Fruit fly (Drosophila melanogaster) whole organism, embryonic: ENCODE results near the gene Cep97.

ENCODE experiments used
- Atf-2 ChIP-seq: fragments of 200-800 bp; sonication (Bioruptor generic); optimal IDR thresholded peaks from 2 replicates; lab custom pipeline; 2016; ENCODE audit warnings: missing biosample characterization, missing genetic modification characterization
- CG10267 ChIP-seq: fragments of 200-800 bp; sonication (Bioruptor generic); optimal IDR thresholded peaks from 2 replicates; lab custom pipeline; 2018; ENCODE audit warnings: missing biosample characterization, mild to moderate bottlenecking, missing genetic modification characterization, moderate library complexity
- CG10979 ChIP-seq: fragments of 200-800 bp; sonication (Bioruptor generic); optimal IDR thresholded peaks from 2 replicates; lab custom pipeline; 2018; ENCODE audit warnings: missing biosample characterization, mild to moderate bottlenecking, missing genetic modification characterization, moderate library complexity
- CG12219 ChIP-seq: fragments of 200-800 bp; sonication (Bioruptor generic); optimal IDR thresholded peaks from 3 replicates; lab custom pipeline; 2018; ENCODE audit warnings: missing biosample characterization, mild to moderate bottlenecking, missing genetic modification characterization
- CG12391 ChIP-seq: fragments of 200-800 bp; sonication (Bioruptor generic); optimal IDR thresholded peaks from 3 replicates; lab custom pipeline; 2018; ENCODE audit warnings: missing biosample characterization, mild to moderate bottlenecking, missing genetic modification characterization, moderate library complexity
- CG13296 ChIP-seq: fragments of 200-800 bp; sonication (Bioruptor generic); optimal IDR thresholded peaks from 3 replicates; lab custom pipeline; 2018; ENCODE audit warnings: missing biosample characterization, mild to moderate bottlenecking, missing genetic modification characterization
- CG14710 ChIP-seq: fragments of 200-800 bp; sonication (Bioruptor generic); optimal IDR thresholded peaks from 3 replicates; lab custom pipeline; 2019; ENCODE audit warnings: missing biosample characterization, mild to moderate bottlenecking, missing genetic modification characterization, moderate library complexity
- CG15601 ChIP-seq: fragments of 200-800 bp; sonication (Bioruptor generic); optimal IDR thresholded peaks from 3 replicates; lab custom pipeline; 2019; ENCODE audit warnings: missing biosample characterization, mild to moderate bottlenecking, missing genetic modification characterization, moderate library complexity
- CG17361 ChIP-seq: fragments of 200-800 bp; sonication (Bioruptor generic); IDR thresholded peaks from 3 replicates; pipeline ENCODE4 v1.3.6; 2022; ENCODE audit warnings: missing biosample characterization, missing genetic modification characterization
- CG17385 ChIP-seq: fragments of 200-800 bp; sonication (Bioruptor generic); optimal IDR thresholded peaks from 3 replicates; lab custom pipeline; 2018; ENCODE audit warnings: missing biosample characterization, mild to moderate bottlenecking, missing genetic modification characterization
- CG17829 ChIP-seq: fragments of 200-800 bp; optimal IDR thresholded peaks from 2 replicates; lab custom pipeline; 2019; ENCODE audit warnings: missing biosample characterization, mild to moderate bottlenecking, missing genetic modification characterization, moderate library complexity
- CG2202 ChIP-seq: fragments of 200-800 bp; sonication (Bioruptor generic); optimal IDR thresholded peaks from 2 replicates; lab custom pipeline; 2018; ENCODE audit warnings: missing biosample characterization, mild to moderate bottlenecking, missing genetic modification characterization
- CG2875 ChIP-seq: fragments of 200-800 bp; sonication (Bioruptor generic); optimal IDR thresholded peaks from 2 replicates; lab custom pipeline; 2017; ENCODE audit warnings: missing biosample characterization, mild to moderate bottlenecking, missing genetic modification characterization, missing genetic modification reagents
- CG4424 ChIP-seq: fragments of 200-800 bp; sonication (Bioruptor generic); optimal IDR thresholded peaks from 3 replicates; lab custom pipeline; 2016; ENCODE audit warnings: missing biosample characterization, missing genetic modification characterization
- CG4820 ChIP-seq: fragments of 200-800 bp; sonication (Bioruptor generic); optimal IDR thresholded peaks from 3 replicates; lab custom pipeline; 2016; ENCODE audit warnings: missing biosample characterization, missing genetic modification characterization
- CG6254 ChIP-seq: fragments of 200-800 bp; sonication (Bioruptor generic); optimal IDR thresholded peaks from 3 replicates; lab custom pipeline; 2017; ENCODE audit warnings: mild to moderate bottlenecking, missing biosample characterization, missing genetic modification reagents, missing genetic modification characterization
- CG7556 ChIP-seq: fragments of 200-800 bp; sonication (Bioruptor generic); optimal IDR thresholded peaks from 2 replicates; lab custom pipeline; 2017; ENCODE audit warnings: missing biosample characterization, mild to moderate bottlenecking, missing genetic modification characterization
- D19A ChIP-seq: fragments of 200-800 bp; optimal IDR thresholded peaks from 3 replicates; lab custom pipeline; 2019; ENCODE audit warnings: missing biosample characterization, mild to moderate bottlenecking, missing genetic modification characterization, moderate library complexity
- Dfd ChIP-seq, 2 experiments: fragments of >200 bp; optimal IDR thresholded peaks; 2 replicates each; lab custom pipeline; 2017; ENCODE audit warnings: missing biosample characterization in 2 of 2, missing genetic modification characterization in 2 of 2
- Fer2 ChIP-seq: fragments of 200-800 bp; sonication (Bioruptor generic); optimal IDR thresholded peaks from 2 replicates; lab custom pipeline; 2018; ENCODE audit warnings: missing biosample characterization, mild to moderate bottlenecking, missing genetic modification characterization, moderate library complexity
- Hmr ChIP-seq: fragments of 200-800 bp; sonication (Bioruptor generic); optimal IDR thresholded peaks from 3 replicates; lab custom pipeline; 2017; ENCODE audit warnings: mild to moderate bottlenecking, missing biosample characterization, missing genetic modification reagents, missing genetic modification characterization
- Hr78 ChIP-seq, 2 experiments: fragments of 200-800 bp in 1 of 2; fragments of >200 bp in 1 of 2; sonication (Bioruptor generic) in 1 of 2; optimal IDR thresholded peaks; 2 replicates each; lab custom pipeline; 2017 to 2019; ENCODE audit warnings: missing biosample characterization in 2 of 2, missing genetic modification characterization in 2 of 2, mild to moderate bottlenecking in 1 of 2, moderate library complexity in 1 of 2
- Med ChIP-seq: fragments of 200-800 bp; sonication (Bioruptor generic); peaks from one replicate; lab custom pipeline; 2016; ENCODE audit warnings: missing biosample characterization, missing genetic modification characterization, mild to moderate bottlenecking, inconsistent platforms, moderate library complexity
- Ptx1 ChIP-seq: fragments of 200-800 bp; sonication (Bioruptor generic); IDR thresholded peaks from 2 replicates; pipeline ENCODE4 v1.3.6; 2022; ENCODE audit warnings: missing biosample characterization, missing genetic modification characterization
- Sox100B ChIP-seq: fragments of 200-800 bp; sonication (Bioruptor generic); optimal IDR thresholded peaks from 3 replicates; lab custom pipeline; 2018; ENCODE audit warnings: missing biosample characterization, mild to moderate bottlenecking, missing genetic modification characterization
- Sox102F ChIP-seq: fragments of 200-800 bp; sonication (Bioruptor generic); optimal IDR thresholded peaks from 2 replicates; lab custom pipeline; 2018; ENCODE audit warnings: missing biosample characterization, mild to moderate bottlenecking, missing genetic modification characterization, moderate library complexity
- Stat92E ChIP-seq, 3 experiments: fragments of >200 bp in 2 of 3; fragments of 200-800 bp in 1 of 3; sonication (Bioruptor generic) in 1 of 3; optimal IDR thresholded peaks; 2 replicates each; lab custom pipeline; 2017 to 2019; ENCODE audit warnings: missing biosample characterization in 3 of 3, missing genetic modification characterization in 3 of 3, mild to moderate bottlenecking in 1 of 3, moderate library complexity in 1 of 3
- Xbp1 ChIP-seq: fragments of 200-800 bp; sonication (Bioruptor generic); optimal IDR thresholded peaks from 3 replicates; lab custom pipeline; 2016; ENCODE audit warnings: missing biosample characterization, mild to moderate bottlenecking, missing genetic modification characterization
- Xrp1 ChIP-seq: fragments of 200-800 bp; sonication (Bioruptor generic); IDR thresholded peaks from 2 replicates; pipeline ENCODE4 v1.3.6; 2022; ENCODE audit warnings: missing biosample characterization, missing genetic modification characterization
- ash1 ChIP-seq: fragments of 200-800 bp; sonication (Bioruptor generic); optimal IDR thresholded peaks from 2 replicates; lab custom pipeline; 2018; ENCODE audit warnings: missing biosample characterization, mild to moderate bottlenecking, missing genetic modification characterization
- az2 ChIP-seq: fragments of 200-800 bp; sonication (Bioruptor generic); optimal IDR thresholded peaks from 3 replicates; lab custom pipeline; 2016; ENCODE audit warnings: missing biosample characterization, missing genetic modification characterization
- chif ChIP-seq, 2 experiments: fragments of 200-800 bp; sonication (Bioruptor generic); optimal IDR thresholded peaks; 3 replicates each; lab custom pipeline; 2016; ENCODE audit warnings: missing biosample characterization in 2 of 2, missing genetic modification characterization in 2 of 2
- ci ChIP-seq: fragments of 200-800 bp; sonication (Bioruptor generic); IDR thresholded peaks from 3 replicates; pipeline ENCODE4 v1.3.6; 2022; ENCODE audit warnings: missing biosample characterization, missing genetic modification characterization
- dmrt99B ChIP-seq: fragments of 200-800 bp; sonication (Bioruptor generic); optimal IDR thresholded peaks from 2 replicates; lab custom pipeline; 2018; ENCODE audit warnings: missing biosample characterization, mild to moderate bottlenecking, missing genetic modification characterization, moderate library complexity
- ewg ChIP-seq: fragments of 200-800 bp; sonication (Bioruptor generic); optimal IDR thresholded peaks from 3 replicates; lab custom pipeline; 2017; ENCODE audit warnings: mild to moderate bottlenecking, missing biosample characterization, missing genetic modification reagents, missing genetic modification characterization
- gcm ChIP-seq: fragments of 200-800 bp; sonication (Bioruptor generic); optimal IDR thresholded peaks from 2 replicates; lab custom pipeline; 2019; ENCODE audit warnings: missing biosample characterization, mild to moderate bottlenecking, missing genetic modification characterization, moderate library complexity
- nmo ChIP-seq: fragments of 200-800 bp; sonication (Bioruptor generic); optimal IDR thresholded peaks from 2 replicates; lab custom pipeline; 2018; ENCODE audit warnings: missing biosample characterization, mild to moderate bottlenecking, missing genetic modification characterization, moderate library complexity
- otp ChIP-seq: fragments of 200-800 bp; sonication (Bioruptor generic); IDR thresholded peaks from 3 replicates; pipeline ENCODE4, ENCODE4 v1.3.6; 2022; ENCODE audit warnings: missing biosample characterization, missing genetic modification characterization
- pan ChIP-seq, 4 experiments: fragments of >200 bp in 3 of 4; fragments of 200-800 bp in 1 of 4; sonication (Bioruptor generic) in 1 of 4; optimal IDR thresholded peaks in 3 of 4; IDR thresholded peaks in 1 of 4; 2 replicates each; pipeline versions ENCODE4 v1.3.6 to Lab custom; 2017 to 2022; ENCODE audit warnings: missing biosample characterization in 2 of 4, missing genetic modification characterization in 2 of 4, mixed read lengths in 1 of 4
- row ChIP-seq: fragments of 200-800 bp; sonication (Bioruptor generic); IDR thresholded peaks from 3 replicates; pipeline ENCODE4 v1.3.6; 2022; ENCODE audit warnings: missing biosample characterization, missing genetic modification characterization
- schlank ChIP-seq: fragments of 200-800 bp; sonication (Bioruptor generic); optimal IDR thresholded peaks from 2 replicates; lab custom pipeline; 2018; ENCODE audit warnings: missing biosample characterization, mild to moderate bottlenecking, missing genetic modification characterization
- sens ChIP-seq: fragments of 200-800 bp; sonication (Bioruptor generic); peaks from one replicate; lab custom pipeline; 2016; ENCODE audit warnings: missing biosample characterization, missing genetic modification characterization
- tin ChIP-seq: fragments of 200-800 bp; sonication (Bioruptor generic); optimal IDR thresholded peaks from 3 replicates; lab custom pipeline; 2016; ENCODE audit warnings: missing biosample characterization, missing genetic modification characterization
- trem ChIP-seq: fragments of 200-800 bp; optimal IDR thresholded peaks from 3 replicates; lab custom pipeline; 2019; ENCODE audit warnings: missing biosample characterization, mild to moderate bottlenecking, missing genetic modification characterization, moderate library complexity
- unpg ChIP-seq: fragments of 200-800 bp; sonication (Bioruptor generic); optimal IDR thresholded peaks from 3 replicates; lab custom pipeline; 2018; ENCODE audit warnings: missing biosample characterization, mild to moderate bottlenecking, missing genetic modification characterization, moderate library complexity
- vvl ChIP-seq: fragments of 200-800 bp; sonication (Bioruptor generic); IDR thresholded peaks from 2 replicates; pipeline ENCODE4 v1.3.6; 2022; ENCODE audit warnings: missing biosample characterization, missing genetic modification characterization
- zfh1 ChIP-seq: fragments of 200-800 bp; sonication (Bioruptor generic); IDR thresholded peaks from 3 replicates; pipeline ENCODE4 v1.3.6; 2022; ENCODE audit warnings: missing biosample characterization, missing genetic modification characterization

Cep97 gene

DNA sequence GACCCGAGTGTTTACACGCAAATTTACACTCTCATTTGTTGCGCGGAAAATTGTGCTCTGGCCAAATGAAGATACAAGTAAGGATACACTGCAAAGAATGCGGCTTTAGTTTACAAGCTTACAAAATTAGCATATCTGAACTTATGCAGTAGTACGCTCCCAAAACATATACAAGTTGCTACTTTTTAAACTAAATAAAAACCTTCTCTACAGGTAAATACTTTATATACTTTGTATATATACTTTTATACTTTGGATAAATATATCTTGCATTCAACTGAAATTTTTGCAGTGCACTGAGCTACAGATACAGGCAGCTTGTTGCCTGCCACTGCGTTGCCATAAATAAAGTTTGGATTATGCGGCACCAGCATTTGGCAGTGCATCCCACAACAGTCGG is 19.6 kb upstream of the Cep97 start:
- TF ChIP-seq sens (GFP tag; lab: Kevin White, UChicago) (peak; percentile 58), schlank (tag; lab: Kevin White, UChicago) (no peak)

DNA sequence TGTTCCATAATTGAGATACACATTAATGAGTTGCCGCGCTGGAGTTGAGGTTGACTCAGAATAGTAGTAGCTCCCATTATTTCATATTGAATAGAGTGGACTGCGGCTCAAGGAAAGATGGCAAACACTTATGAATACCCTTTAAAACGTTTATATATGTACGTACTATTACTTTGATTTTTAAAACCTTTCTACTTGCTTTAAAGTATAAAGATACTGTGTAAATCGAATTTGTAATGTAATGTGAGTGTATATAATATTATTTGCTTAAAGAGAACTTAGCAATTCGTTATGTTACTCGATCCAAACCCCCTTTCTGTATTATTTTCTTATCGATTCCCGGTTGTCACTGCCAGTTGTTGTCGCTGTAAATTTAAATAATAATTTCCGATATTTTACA is 16.2 kb upstream of the Cep97 start:
- TF ChIP-seq CG7556 (GFP tag; lab: Kevin White, UChicago) (peak; percentile 26), Atf-2 (GFP tag; lab: Kevin White, UChicago) (no peak), CG4424 (GFP tag; lab: Kevin White, UChicago) (peak; percentile 53), CG2202 (tag; lab: Kevin White, UChicago) (peak; percentile 19), CG4820 (GFP tag; lab: Kevin White, UChicago) (peak; percentile 9), CG15601 (peak; percentile 78), az2 (GFP tag; lab: Kevin White, UChicago) (peak; percentile 15), CG14710 (peak; percentile 61), CG12391 (tag; lab: Kevin White, UChicago) (peak; percentile 57), Hmr (GFP tag; lab: Kevin White, UChicago) (no peak), Ptx1 (GFP tag; lab: Robert Waterston, UW) (0 out of 2 replicates have a peak, but pooled peaks have one; percentile 11), ash1 (GFP tag; lab: Kevin White, UChicago) (no peak), Sox100B (peak; percentile 45), CG6254 (GFP tag; lab: Kevin White, UChicago) (peak; percentile 5), CG17385 (GFP tag; lab: Kevin White, UChicago) (peak; percentile 5), Xrp1 (GFP tag; lab: Robert Waterston, UW) (peak; percentile 46; the same call in 1 of the 2 replicates), dmrt99B (peak; percentile 70), row (GFP tag; lab: Robert Waterston, UW) (peak; percentile 44; the same call in 2 of the 3 replicates), gcm (GFP tag; lab: Kevin White, UChicago) (peak; percentile 39), pan (optimal IDR thresholded peaks at IDR 0.05; lab: Kevin White, UChicago) (no peak), pan (GFP tag; optimal IDR thresholded peaks at IDR 0.05 in 1 of 2, IDR thresholded peaks at IDR 0.05 in 1 of 2) (peak in 1 of 2 experiments; percentile 15), CG13296 (GFP tag; lab: Kevin White, UChicago) (no peak), chif (GFP tag; optimal IDR thresholded peaks at IDR 0.05; lab: Kevin White, UChicago) (peak in 1 of 2 experiments; percentile 22), CG10979 (peak; percentile 82), CG10267 (tag; lab: Kevin White, UChicago) (peak; percentile 63), Stat92E (GFP tag; optimal IDR thresholded peaks at IDR 0.05; lab: Kevin White, UChicago) (peak in 1 of 3 experiments; percentile 66), otp (GFP tag; lab: Robert Waterston, UW) (no peak), Sox102F (GFP tag; lab: Kevin White, UChicago) (peak; percentile 63), CG17361 (GFP tag; lab: Robert Waterston, UW) (peak; percentile 59; the same call in 2 of the 3 replicates), ci (peak; percentile 74; the same call in 2 of the 3 replicates), trem (peak; percentile 60), CG17829 (tag; lab: Kevin White, UChicago) (peak; percentile 55), unpg (GFP tag; lab: Kevin White, UChicago) (peak; percentile 59), D19A (peak; percentile 97), vvl (GFP tag; lab: Robert Waterston, UW) (peak; percentile 42; the same call in 1 of the 2 replicates), CG2875 (GFP tag; lab: Kevin White, UChicago) (peak; percentile 45), Xbp1 (GFP tag; lab: Kevin White, UChicago) (peak; percentile 9), zfh1 (GFP tag; lab: Robert Waterston, UW) (0 out of 3 replicates have a peak, but pooled peaks have one; percentile 42), Dfd (GFP tag; optimal IDR thresholded peaks at IDR 0.05; lab: Kevin White, UChicago) (no peak), Hr78 (GFP tag; optimal IDR thresholded peaks at IDR 0.05; lab: Kevin White, UChicago) (peak in 1 of 2 experiments; percentile 24), nmo (GFP tag; lab: Kevin White, UChicago) (peak; percentile 71), tin (GFP tag; lab: Kevin White, UChicago) (peak; percentile 16), Med (GFP tag; lab: Kevin White, UChicago) (peak; percentile 11), ewg (GFP tag; lab: Kevin White, UChicago) (peak; percentile 10), CG12219 (peak; percentile 10), Fer2 (tag; lab: Kevin White, UChicago) (no peak)
